Worm (Caenorhabditis elegans): ENCODE data around the gene mrpl-45.

DNA sequence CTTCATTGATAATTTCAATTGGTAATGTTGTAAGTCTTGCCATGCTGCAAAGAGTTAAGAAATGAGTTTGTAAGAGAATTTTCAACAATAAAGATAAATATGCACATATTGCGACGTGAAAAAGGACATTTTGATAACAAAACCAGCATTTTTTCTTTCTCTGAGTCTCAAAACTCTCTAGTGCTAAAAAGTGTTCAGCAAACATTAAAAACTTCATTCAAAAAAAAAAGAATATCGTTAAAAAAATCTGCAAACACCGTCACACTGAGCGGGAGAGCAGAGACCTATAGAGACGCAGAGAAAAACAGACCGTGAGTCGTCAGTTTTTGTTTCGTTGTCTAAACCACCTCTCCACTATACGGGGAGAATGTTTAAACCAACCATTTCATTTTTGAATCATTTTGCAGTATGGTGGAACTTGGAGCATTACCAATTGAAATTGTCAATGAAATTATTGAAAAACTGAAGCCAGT, 47.3 kb upstream of the mrpl-45 start, which contains the start of the genes fbxa-76 and fbxa-77:
- TF ChIP-seq egl-27 (tag; optimal IDR thresholded peaks at IDR 0.05): no peak
- TF ChIP-seq daf-8 (GFP tag; IDR thresholded peaks at IDR 0.05): no peak
- TF ChIP-seq ZK337.2 (GFP tag; IDR thresholded peaks at IDR 0.05): no peak
- peak in 1 of 2 experiments; percentile 60 for TF ChIP-seq lsy-2 (tag; optimal IDR thresholded peaks at IDR 0.05)
- TF ChIP-seq fos-1 (tag; optimal IDR thresholded peaks at IDR 0.05): no peak
- TF ChIP-seq hlh-30 (tag; optimal IDR thresholded peaks at IDR 0.05; ENCODE audit: insufficient read depth): peak; percentile 23
- TF ChIP-seq tag-97 (GFP tag; IDR thresholded peaks at IDR 0.05): no peak
- TF ChIP-seq nhr-10 (tag; optimal IDR thresholded peaks at IDR 0.05): no peak

Data from whole organism, L4 larva.